Worm (Caenorhabditis elegans) whole organism, L4/young adult: ENCODE measurements around the gene ceh-62.

ENCODE experiments used
- W03F9.2 ChIP-seq: fragments of 150-350 bp; optimal IDR thresholded peaks from 2 replicates; lab custom pipeline; 2014; ENCODE audit warnings: missing biosample characterization, missing genetic modification characterization
- dao-5 ChIP-seq: sonication (generic microtip); optimal IDR thresholded peaks from 2 replicates; lab custom pipeline; 2016; ENCODE audit warnings: missing genotype, missing genetic modification characterization, moderate library complexity, missing compliant biosample characterization
- him-1 ChIP-seq: sonication (generic microtip); optimal IDR thresholded peaks from 2 replicates; lab custom pipeline; 2016; ENCODE audit warnings: missing genotype, missing genetic modification reagents, missing genetic modification characterization, missing compliant biosample characterization

DNA sequence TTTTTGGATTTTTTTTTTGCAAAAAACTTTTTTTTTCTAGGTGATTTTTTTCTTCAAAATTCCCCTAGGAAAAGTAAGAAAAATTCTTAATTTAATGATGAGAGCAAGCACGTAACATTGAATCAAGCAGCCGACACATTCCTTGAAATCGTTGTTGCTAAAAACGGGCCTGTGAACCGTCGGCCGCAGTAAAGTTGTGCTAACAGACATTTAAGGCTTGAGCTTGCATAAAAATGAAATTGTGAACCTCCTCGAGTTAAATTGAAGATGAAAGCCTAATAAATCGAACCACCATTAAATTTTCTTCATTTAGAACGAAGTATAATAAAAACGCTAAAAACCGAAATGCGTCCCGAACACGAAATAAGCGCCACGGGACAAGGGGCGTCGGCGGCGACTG is 37.6 kb upstream of the ceh-62 start:
- no peak for TF ChIP-seq him-1
- no peak for TF ChIP-seq W03F9.2 (tag; lab: Kevin White, UChicago)
- TF ChIP-seq dao-5 (tag; lab: Kevin White, UChicago) = no peak
